Fruit fly (Drosophila melanogaster) whole organism, adult: ENCODE measurements around the gene CG12375.
A peak's percentile ranks its signal among the peaks of the same experiment; 100 is the strongest.

Experiments used
- CG11617 ChIP-seq: fragments of 200-800 bp; sonication (Bioruptor generic); optimal IDR thresholded peaks from 2 replicates; lab custom pipeline; 2017; ENCODE audit warnings: mild to moderate bottlenecking, missing biosample characterization, missing genetic modification reagents, missing genetic modification characterization
- CG5204 ChIP-seq: fragments of 200-800 bp; sonication (Bioruptor generic); optimal IDR thresholded peaks from 2 replicates; lab custom pipeline; 2016; ENCODE audit warnings: missing biosample characterization, missing genetic modification characterization
- cic ChIP-seq: fragments of 200-800 bp; sonication (Bioruptor generic); optimal IDR thresholded peaks from 2 replicates; lab custom pipeline; 2017; ENCODE audit warnings: missing biosample characterization, mild to moderate bottlenecking, missing genetic modification characterization, moderate library complexity
- kay ChIP-seq: fragments of 200-800 bp; sonication (Bioruptor generic); peaks from one replicate; lab custom pipeline; 2016; ENCODE audit warnings: missing biosample characterization, missing genetic modification characterization, borderline replicate concordance

dm6 chr2L:8164219-8164618 lies 37.5 kb upstream of the CG12375 start:
- no peak for TF ChIP-seq cic (GFP tag; lab: Kevin White, UChicago)
- TF ChIP-seq CG5204 (GFP tag; lab: Kevin White, UChicago), result no peak
- peak; percentile 24 for TF ChIP-seq kay (GFP tag; lab: Kevin White, UChicago)
- TF ChIP-seq CG11617 (GFP tag; lab: Kevin White, UChicago), result no peak
